Worm (Caenorhabditis elegans) whole organism, mixed stage, embryonic: Measurements from ENCODE around the gene ilys-2.

Experiments used
- bed-3 ChIP-seq: fragments of 200-800 bp; sonication (Bioruptor generic); optimal IDR thresholded peaks from 3 replicates; lab custom pipeline; 2018; ENCODE audit warnings: mild to moderate bottlenecking, missing genetic modification characterization, moderate library complexity, missing compliant biosample characterization
- blmp-1 ChIP-seq: fragments of 150-350 bp; optimal IDR thresholded peaks from 2 replicates; lab custom pipeline; 2014; ENCODE audit warnings: missing biosample characterization, missing genetic modification characterization
- ceh-39 ChIP-seq: fragments of 150-350 bp; optimal IDR thresholded peaks from 2 replicates; lab custom pipeline; 2014; ENCODE audit warnings: missing biosample characterization, missing genetic modification characterization
- ceh-43 ChIP-seq: fragments of 200-800 bp; sonication (Bioruptor generic); optimal IDR thresholded peaks from 2 replicates; lab custom pipeline; 2018; ENCODE audit warnings: mild to moderate bottlenecking, missing genetic modification characterization, moderate library complexity, missing compliant biosample characterization
- ceh-83 ChIP-seq: fragments of 200-800 bp; sonication (Bioruptor generic); optimal IDR thresholded peaks from 2 replicates; lab custom pipeline; 2018; ENCODE audit warnings: mild to moderate bottlenecking, missing genetic modification characterization, missing compliant biosample characterization
- ces-1 ChIP-seq: fragments of 150-350 bp; optimal IDR thresholded peaks from 2 replicates; lab custom pipeline; 2014; ENCODE audit warnings: missing biosample characterization, missing genetic modification reagents, missing genetic modification characterization
- cnd-1 ChIP-seq: fragments of 200-800 bp; sonication (Bioruptor generic); optimal IDR thresholded peaks from 2 replicates; lab custom pipeline; 2018; ENCODE audit warnings: mild to moderate bottlenecking, missing genetic modification characterization, missing compliant biosample characterization
- drap-1 ChIP-seq: fragments of 200-800 bp; sonication (Bioruptor generic); optimal IDR thresholded peaks from 3 replicates; lab custom pipeline; 2018; ENCODE audit warnings: mild to moderate bottlenecking, missing genetic modification characterization, missing compliant biosample characterization
- elt-1 ChIP-seq: sonication (generic microtip); optimal IDR thresholded peaks from 2 replicates; lab custom pipeline; 2017; ENCODE audit warnings: missing genetic modification characterization, mild to moderate bottlenecking, missing compliant biosample characterization, antibody characterized with exemption, moderate library complexity, borderline replicate concordance; ENCODE audit not compliant: insufficient read depth
- elt-3 ChIP-seq: fragments of 150-350 bp; optimal IDR thresholded peaks from 2 replicates; lab custom pipeline; 2014; ENCODE audit warnings: missing biosample characterization, missing genetic modification characterization
- flh-1 ChIP-seq: fragments of 200-800 bp; sonication (Bioruptor generic); optimal IDR thresholded peaks from 2 replicates; lab custom pipeline; 2018; ENCODE audit warnings: mild to moderate bottlenecking, missing genetic modification characterization, moderate library complexity, missing compliant biosample characterization
- ham-2 ChIP-seq: fragments of 200-800 bp; sonication (Bioruptor generic); optimal IDR thresholded peaks from 2 replicates; lab custom pipeline; 2018; ENCODE audit warnings: mild to moderate bottlenecking, missing genetic modification characterization, missing compliant biosample characterization
- hlh-1 ChIP-seq: fragments of 150-350 bp; optimal IDR thresholded peaks from 2 replicates; lab custom pipeline; 2014; ENCODE audit warnings: missing biosample characterization, missing genetic modification reagents, missing genetic modification characterization
- lin-13 ChIP-seq: fragments of 150-350 bp; optimal IDR thresholded peaks from 2 replicates; lab custom pipeline; 2014; ENCODE audit warnings: missing biosample characterization, missing genetic modification characterization
- lsy-2 ChIP-seq: fragments of 150-350 bp; optimal IDR thresholded peaks from 2 replicates; lab custom pipeline; 2014; ENCODE audit warnings: missing biosample characterization, missing genetic modification characterization
- mep-1 ChIP-seq: fragments of 150-350 bp; optimal IDR thresholded peaks from 2 replicates; lab custom pipeline; 2017; ENCODE audit warnings: missing biosample characterization, missing genetic modification reagents, missing genetic modification characterization, inconsistent platforms
- mls-2 ChIP-seq: sonication (generic microtip); optimal IDR thresholded peaks from 2 replicates; lab custom pipeline; 2016; ENCODE audit warnings: mild to moderate bottlenecking, missing genetic modification characterization, moderate library complexity, missing compliant biosample characterization
- nhr-12 ChIP-seq: fragments of 150-350 bp; optimal IDR thresholded peaks from 2 replicates; lab custom pipeline; 2014; ENCODE audit warnings: missing biosample characterization, missing genetic modification characterization
- nhr-2 ChIP-seq: fragments of 150-350 bp; optimal IDR thresholded peaks from 2 replicates; lab custom pipeline; 2014; ENCODE audit warnings: missing biosample characterization, missing genetic modification characterization
- nhr-28 ChIP-seq: fragments of 150-350 bp; optimal IDR thresholded peaks from 2 replicates; lab custom pipeline; 2014; ENCODE audit warnings: missing biosample characterization, missing genetic modification characterization
- nhr-76 ChIP-seq: sonication (generic microtip); optimal IDR thresholded peaks from 2 replicates; lab custom pipeline; 2017; ENCODE audit warnings: missing biosample characterization, missing genetic modification characterization
- pha-4 ChIP-seq: fragments of 150-350 bp; optimal IDR thresholded peaks from 2 replicates; lab custom pipeline; 2018; ENCODE audit warnings: missing biosample characterization, missing genetic modification reagents, missing genetic modification characterization
- sem-2 ChIP-seq: fragments of 200-800 bp; sonication (Bioruptor generic); optimal IDR thresholded peaks from 2 replicates; lab custom pipeline; 2018; ENCODE audit warnings: mild to moderate bottlenecking, missing genetic modification characterization, missing compliant biosample characterization
- snpc-4 ChIP-seq: fragments of 150-350 bp; optimal IDR thresholded peaks from 2 replicates; lab custom pipeline; 2014; ENCODE audit warnings: missing biosample characterization, missing genetic modification characterization
- tbx-8 ChIP-seq: fragments of 200-800 bp; sonication (Bioruptor generic); optimal IDR thresholded peaks from 2 replicates; lab custom pipeline; 2018; ENCODE audit warnings: mild to moderate bottlenecking, missing genetic modification characterization, moderate library complexity, missing compliant biosample characterization
- unc-120 ChIP-seq: sonication (generic microtip); optimal IDR thresholded peaks from 2 replicates; lab custom pipeline; 2017; ENCODE audit warnings: missing genetic modification characterization, missing compliant biosample characterization; ENCODE audit not compliant: poor library complexity, severe bottlenecking
- unc-39 ChIP-seq: fragments of 150-350 bp; optimal IDR thresholded peaks from 2 replicates; lab custom pipeline; 2014; ENCODE audit warnings: missing biosample characterization, missing genetic modification characterization
- unc-62 ChIP-seq: fragments of 150-350 bp; optimal IDR thresholded peaks from 2 replicates; lab custom pipeline; 2014; ENCODE audit warnings: missing biosample characterization, missing genetic modification reagents, missing genetic modification characterization
- zip-8 ChIP-seq: fragments of 150-350 bp; optimal IDR thresholded peaks from 2 replicates; lab custom pipeline; 2014; ENCODE audit warnings: missing biosample characterization, missing genetic modification characterization
- ztf-11 ChIP-seq: fragments of 150-350 bp; optimal IDR thresholded peaks from 2 replicates; lab custom pipeline; 2014; ENCODE audit warnings: missing biosample characterization, missing genetic modification characterization

The ilys-2 gene

ce11 chrIV:2467378-2467777 lies at the start of gene ilys-2:
ilys-2 (plus strand) TSS chrIV:2467678.
- no peak for TF ChIP-seq ces-1 (GFP tag; lab: Kevin White, UChicago)
- TF ChIP-seq, all 35 proteins: peak for 0

DNA sequence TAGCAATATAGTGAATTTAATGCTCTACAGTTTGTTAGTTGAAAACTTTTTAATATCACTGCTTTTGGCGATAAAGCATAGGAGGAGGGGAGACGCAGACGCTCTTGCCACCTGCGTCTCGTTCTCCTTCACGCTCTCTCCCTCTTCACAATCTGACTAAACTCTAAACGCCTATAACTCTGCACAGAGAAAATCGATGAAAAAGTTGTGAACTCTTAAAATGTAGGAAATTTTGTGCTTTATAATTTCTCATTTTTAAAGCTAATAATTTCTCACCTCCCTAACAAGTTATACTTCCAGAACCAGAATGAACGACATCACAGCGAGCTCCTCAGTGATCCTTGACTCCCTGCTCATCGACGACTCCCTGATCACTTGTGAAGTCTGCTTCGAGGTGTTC lies 34.8 kb upstream of the ilys-2 start, which contains the start of gene C45G7.4:
Gene C45G7.4 (plus strand): TSS at position 301 of the 400 bp plus-strand sequence.
- TF ChIP-seq elt-1 (no peak), lsy-2 (tag; lab: Kevin White, UChicago) (no peak), ceh-39 (tag; lab: Kevin White, UChicago) (no peak), drap-1 (no peak), ham-2 (GFP tag; lab: Kevin White, UChicago) (no peak), unc-120 (no peak), nhr-2 (tag; lab: Kevin White, UChicago) (no peak), ceh-83 (GFP tag; lab: Kevin White, UChicago) (no peak), snpc-4 (tag; lab: Kevin White, UChicago) (no peak), blmp-1 (tag; lab: Kevin White, UChicago) (no peak), bed-3 (GFP tag; lab: Kevin White, UChicago) (no peak), lin-13 (no peak), unc-39 (no peak), hlh-1 (tag; lab: Kevin White, UChicago) (no peak), ces-1 (GFP tag; lab: Kevin White, UChicago) (no peak), tbx-8 (GFP tag; lab: Kevin White, UChicago) (no peak), mep-1 (tag; lab: Kevin White, UChicago) (no peak), unc-62 (GFP tag; lab: Kevin White, UChicago) (no peak)

DNA sequence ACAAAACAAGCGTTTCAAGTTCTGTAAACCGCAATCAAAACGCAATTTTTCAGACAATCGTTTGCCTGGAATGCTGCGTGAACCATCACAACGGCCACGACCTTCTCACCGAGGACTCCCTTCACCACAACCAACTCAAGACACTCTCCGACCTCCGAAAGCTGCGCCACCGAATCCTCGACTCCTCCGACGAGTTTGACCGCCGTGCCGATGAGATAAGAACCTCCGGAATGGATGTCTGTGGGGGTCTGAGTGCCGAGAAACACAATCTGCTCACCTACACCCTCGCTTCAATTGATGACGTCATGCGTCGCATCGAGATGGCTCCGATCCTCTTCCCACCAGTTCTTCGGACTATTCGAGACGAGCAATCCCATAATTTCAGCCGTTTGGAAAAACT lies 33.1 kb upstream of the ilys-2 start:
- TF ChIP-seq drap-1 (no peak), unc-62 (GFP tag; lab: Kevin White, UChicago) (no peak), hlh-1 (tag; lab: Kevin White, UChicago) (no peak), elt-3 (tag; lab: Kevin White, UChicago) (no peak), mep-1 (tag; lab: Kevin White, UChicago) (no peak), mls-2 (tag; lab: Kevin White, UChicago) (no peak), ceh-83 (GFP tag; lab: Kevin White, UChicago) (no peak), ceh-39 (tag; lab: Kevin White, UChicago) (no peak), sem-2 (GFP tag; lab: Kevin White, UChicago) (no peak), ztf-11 (tag; lab: Kevin White, UChicago) (no peak), blmp-1 (tag; lab: Kevin White, UChicago) (no peak), ceh-43 (GFP tag; lab: Kevin White, UChicago) (no peak), nhr-12 (tag; lab: Kevin White, UChicago) (no peak)

DNA sequence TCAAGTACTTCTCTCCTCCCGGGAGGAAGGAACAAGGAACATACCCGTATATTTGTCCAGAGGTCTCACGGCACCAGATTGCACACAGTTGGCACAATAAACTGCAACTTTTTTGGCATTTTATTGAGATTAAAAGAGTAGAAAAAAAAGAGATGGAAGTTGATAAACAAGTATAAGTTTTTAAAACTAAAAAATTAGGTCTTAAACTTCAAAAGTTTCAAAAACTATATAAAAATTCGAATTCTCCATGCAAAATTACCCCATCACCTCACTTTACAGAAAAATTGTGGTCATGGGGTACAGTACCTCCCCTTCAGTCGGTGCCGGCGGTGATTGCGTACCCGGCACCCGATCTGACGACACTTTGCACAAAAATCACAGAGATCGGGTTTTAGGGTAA lies 16.2 kb upstream of the ilys-2 start, which contains the start of gene C45G7.13:
Gene C45G7.13 (minus strand): TSS at position 101 of the 400 bp plus-strand sequence.
- TF ChIP-seq tbx-8 (GFP tag; lab: Kevin White, UChicago) (no peak), sem-2 (GFP tag; lab: Kevin White, UChicago) (no peak), mls-2 (tag; lab: Kevin White, UChicago) (no peak), nhr-28 (tag; lab: Kevin White, UChicago) (no peak), pha-4 (tag; lab: Kevin White, UChicago) (no peak), ceh-39 (tag; lab: Kevin White, UChicago) (no peak), unc-120 (no peak), hlh-1 (tag; lab: Kevin White, UChicago) (no peak), mep-1 (tag; lab: Kevin White, UChicago) (no peak)

DNA sequence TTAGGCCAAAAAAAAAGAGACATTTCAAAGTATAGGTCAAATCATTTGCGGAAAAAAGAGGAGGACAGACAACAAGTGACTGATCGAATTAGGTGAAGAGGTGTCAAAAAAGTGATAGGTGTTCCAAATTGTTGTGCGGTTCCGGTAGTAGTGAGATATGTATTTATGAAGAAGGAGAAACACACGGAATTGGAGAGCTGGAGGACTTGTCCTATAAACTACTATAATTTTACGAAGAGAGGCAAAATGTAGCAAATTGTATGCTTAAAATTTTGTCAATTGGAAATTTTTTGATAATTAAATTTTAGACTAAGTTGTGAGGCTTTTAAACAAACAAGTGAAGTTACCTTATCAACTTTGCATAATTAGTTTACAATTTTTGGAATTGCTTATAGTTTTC lies 15.8 kb upstream of the ilys-2 start:
- no peak for TF ChIP-seq lin-13
- no peak for TF ChIP-seq pha-4 (tag; lab: Kevin White, UChicago)
- TF ChIP-seq elt-1, result no peak
- no peak for TF ChIP-seq blmp-1 (tag; lab: Kevin White, UChicago)
- no peak for TF ChIP-seq ces-1 (GFP tag; lab: Kevin White, UChicago)
- TF ChIP-seq nhr-76 (tag; lab: Kevin White, UChicago), result no peak
- TF ChIP-seq snpc-4 (tag; lab: Kevin White, UChicago), result no peak
- no peak for TF ChIP-seq cnd-1 (tag; lab: Kevin White, UChicago)
- TF ChIP-seq bed-3 (GFP tag; lab: Kevin White, UChicago), result no peak
- no peak for TF ChIP-seq tbx-8 (GFP tag; lab: Kevin White, UChicago)
- no peak for TF ChIP-seq unc-39
- no peak for TF ChIP-seq drap-1
- TF ChIP-seq ham-2 (GFP tag; lab: Kevin White, UChicago), result no peak
- no peak for TF ChIP-seq mls-2 (tag; lab: Kevin White, UChicago)
- TF ChIP-seq unc-62 (GFP tag; lab: Kevin White, UChicago), result no peak
- TF ChIP-seq hlh-1 (tag; lab: Kevin White, UChicago), result no peak
- TF ChIP-seq ceh-39 (tag; lab: Kevin White, UChicago), result no peak
- TF ChIP-seq zip-8, result no peak
- TF ChIP-seq flh-1 (GFP tag; lab: Kevin White, UChicago), result no peak
- TF ChIP-seq nhr-12 (tag; lab: Kevin White, UChicago), result no peak
